Worm (Caenorhabditis elegans) whole organism, L3 larva: Measurements from ENCODE around the gene nhr-56.

Experiments
- ama-1 ChIP-seq: fragments of 150-350 bp; optimal IDR thresholded peaks from 2 replicates; lab custom pipeline; 2018
- elt-1 ChIP-seq: fragments of 150-350 bp; optimal IDR thresholded peaks from 2 replicates; lab custom pipeline; 2014; ENCODE audit warnings: missing biosample characterization, missing genetic modification characterization
- elt-3 ChIP-seq, 3 experiments: fragments of 150-350 bp in 1 of 3; sonication (generic microtip) in 2 of 3; optimal IDR thresholded peaks; 2 replicates in 2 of 3; 4 replicates in 1 of 3; lab custom pipeline; 2014 to 2017; ENCODE audit warnings: missing biosample characterization in 3 of 3, missing genetic modification characterization in 3 of 3
- lin-39 ChIP-seq: fragments of 150-350 bp; optimal IDR thresholded peaks from 2 replicates; lab custom pipeline; 2018; ENCODE audit warnings: missing biosample characterization, missing genetic modification reagents, missing genetic modification characterization
- mdl-1 ChIP-seq: fragments of 150-350 bp; optimal IDR thresholded peaks from 2 replicates; lab custom pipeline; 2014; ENCODE audit warnings: missing biosample characterization, missing genetic modification characterization
- nhr-237 ChIP-seq: fragments of 150-350 bp; optimal IDR thresholded peaks from 2 replicates; lab custom pipeline; 2014; ENCODE audit warnings: missing biosample characterization, missing genetic modification characterization
- nhr-76 ChIP-seq: fragments of 150-350 bp; sonication (generic microtip); optimal IDR thresholded peaks from 5 replicates; lab custom pipeline; 2014; ENCODE audit warnings: missing biosample characterization, missing genetic modification characterization
- skn-1 ChIP-seq: fragments of 150-350 bp; optimal IDR thresholded peaks from 2 replicates; lab custom pipeline; 2014; ENCODE audit warnings: missing biosample characterization, missing genetic modification characterization
- snpc-4 ChIP-seq: fragments of 150-350 bp; optimal IDR thresholded peaks from 2 replicates; lab custom pipeline; 2014; ENCODE audit warnings: missing biosample characterization, missing genetic modification characterization
- tbx-2 ChIP-seq: sonication (generic microtip); optimal IDR thresholded peaks from 2 replicates; lab custom pipeline; 2016; ENCODE audit warnings: mild to moderate bottlenecking, missing genetic modification characterization, missing compliant biosample characterization
- unc-62 ChIP-seq: fragments of 150-350 bp; sonication (generic microtip); optimal IDR thresholded peaks from 4 replicates; lab custom pipeline; 2014; ENCODE audit warnings: missing biosample characterization, missing genetic modification reagents, missing genetic modification characterization

DNA sequence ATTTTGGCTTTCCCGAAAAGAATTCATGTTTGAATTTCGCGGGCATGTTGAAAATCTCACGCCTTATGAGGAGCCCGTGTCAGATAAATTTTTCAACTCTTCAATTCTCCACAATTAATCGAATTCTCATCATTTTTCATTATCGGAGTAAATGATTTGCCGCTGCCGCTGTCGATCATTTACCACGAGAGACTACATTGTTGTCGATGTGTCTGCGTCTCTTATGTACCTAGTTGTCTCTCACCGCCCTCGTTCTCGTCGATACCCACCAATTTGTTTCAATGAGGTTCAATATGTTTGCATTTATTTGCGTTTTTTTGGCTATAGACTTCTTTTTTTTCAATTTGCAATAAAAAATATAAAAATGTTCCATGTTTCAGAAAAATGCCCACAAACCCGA lies 26.7 kb upstream of the nhr-56 start, which contains the start of gene nhr-13:
- peak; percentile 14 for TF ChIP-seq skn-1 (tag; lab: Kevin White, UChicago)
- no peak for TF ChIP-seq elt-1 (tag; lab: Kevin White, UChicago)
- no peak for TF ChIP-seq lin-39 (tag; lab: Kevin White, UChicago)
- no peak for TF ChIP-seq unc-62 (GFP tag; lab: Kevin White, UChicago)
- TF ChIP-seq mdl-1 (tag; lab: Kevin White, UChicago), result no peak
- no peak for TF ChIP-seq ama-1 (lab: Kevin White, UChicago)
- no peak for TF ChIP-seq tbx-2 (tag; lab: Kevin White, UChicago)
- TF ChIP-seq nhr-76 (tag; lab: Kevin White, UChicago), result no peak
- no peak for TF ChIP-seq nhr-237 (tag; lab: Kevin White, UChicago)
- no peak for TF ChIP-seq snpc-4
- no peak for TF ChIP-seq elt-3 (tag; optimal IDR thresholded peaks at IDR 0.05; lab: Kevin White, UChicago)
